Fruit fly (Drosophila melanogaster) Kc167 (cell line): ENCODE data around the gene CG8087.

Source experiments
- Myc ChIP-seq: fragments of >200 bp; optimal IDR thresholded peaks from 2 replicates; lab custom pipeline; 2017; ENCODE audit warnings: missing external identifiers
- h ChIP-seq: fragments of >200 bp; optimal IDR thresholded peaks from 3 replicates; lab custom pipeline; 2018; ENCODE audit warnings: missing external identifiers
- insv ChIP-seq: fragments of >200 bp; optimal IDR thresholded peaks from 3 replicates; lab custom pipeline; 2018; ENCODE audit warnings: missing external identifiers
- psq ChIP-seq: fragments of >200 bp; optimal IDR thresholded peaks from 2 replicates; lab custom pipeline; 2017; ENCODE audit warnings: missing external identifiers
- ttk ChIP-seq: sonication (Bioruptor generic); optimal IDR thresholded peaks from 2 replicates; lab custom pipeline; 2017; ENCODE audit warnings: missing external identifiers

DNA sequence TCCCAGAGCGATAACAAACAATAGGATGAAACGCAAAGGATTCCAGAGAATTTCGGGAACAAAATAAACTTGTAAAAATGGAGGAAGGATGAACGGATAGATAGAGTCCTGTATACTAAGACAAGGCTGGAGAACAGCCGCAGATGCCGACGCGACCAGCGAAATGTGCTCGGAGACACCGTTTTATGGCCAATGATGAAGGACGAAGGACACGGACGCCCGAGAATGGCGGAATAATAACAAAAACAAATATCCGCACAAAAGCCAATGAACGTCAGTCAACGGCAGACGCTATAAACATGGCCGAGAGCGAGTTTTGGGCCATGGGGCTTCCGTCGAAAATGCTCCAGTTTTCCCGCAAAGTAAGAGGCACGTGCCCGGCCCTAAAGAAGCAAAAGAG lies 9.6 kb downstream of the CG8087 start:
- TF ChIP-seq Myc (lab: Kevin White, UChicago) (no peak), insv (lab: Kevin White, UChicago) (no peak), h (lab: Kevin White, UChicago) (no peak), psq (no peak), ttk (lab: Kevin White, UChicago) (no peak)
